Worm (Caenorhabditis elegans) whole organism, late embryonic: ENCODE results near the gene F27D9.7.
"Not testable (repeated sequence)": the region's sequence is repeated elsewhere in the genome, so short reads cannot be mapped to it uniquely, and the experiment has no call there.

ENCODE experiments used
- C08G9.2 ChIP-seq: sonication (generic microtip); optimal IDR thresholded peaks from 2 replicates; lab custom pipeline; 2016; ENCODE audit warnings: mild to moderate bottlenecking, missing genetic modification characterization, moderate library complexity, missing compliant biosample characterization
- K02D7.2 ChIP-seq: sonication (generic microtip); optimal IDR thresholded peaks from 2 replicates; lab custom pipeline; 2017; ENCODE audit warnings: mild to moderate bottlenecking, missing genetic modification characterization, missing compliant biosample characterization
- Y22D7AL.16 ChIP-seq: sonication (generic microtip); optimal IDR thresholded peaks from 2 replicates; lab custom pipeline; 2016; ENCODE audit warnings: missing genetic modification characterization, missing compliant biosample characterization
- ahr-1 ChIP-seq: sonication (generic microtip); optimal IDR thresholded peaks from 2 replicates; lab custom pipeline; 2016; ENCODE audit warnings: missing genetic modification characterization, missing compliant biosample characterization
- ama-1 ChIP-seq: fragments of 150-350 bp; optimal IDR thresholded peaks from 2 replicates; lab custom pipeline; 2014
- ceh-14 ChIP-seq: sonication (generic microtip); optimal IDR thresholded peaks from 2 replicates; lab custom pipeline; 2016; ENCODE audit warnings: missing genotype, missing genetic modification characterization, missing compliant biosample characterization
- ceh-18 ChIP-seq: sonication (generic microtip); optimal IDR thresholded peaks from 2 replicates; lab custom pipeline; 2016; ENCODE audit warnings: missing genetic modification characterization, missing compliant biosample characterization
- ceh-2 ChIP-seq: sonication (generic microtip); optimal IDR thresholded peaks from 2 replicates; lab custom pipeline; 2016; ENCODE audit warnings: missing genotype, missing genetic modification characterization, missing compliant biosample characterization
- ceh-24 ChIP-seq: sonication (generic microtip); optimal IDR thresholded peaks from 2 replicates; lab custom pipeline; 2016; ENCODE audit warnings: mild to moderate bottlenecking, missing genetic modification characterization, missing compliant biosample characterization
- ceh-31 ChIP-seq: sonication (generic microtip); optimal IDR thresholded peaks from 2 replicates; lab custom pipeline; 2016; ENCODE audit warnings: missing genetic modification characterization, missing compliant biosample characterization
- ceh-45 ChIP-seq: fragments of 200-800 bp; sonication (Bioruptor generic); IDR thresholded peaks from 2 replicates; pipeline ENCODE4 v1.3.6; 2022; ENCODE audit warnings: missing genetic modification reagents, missing genetic modification characterization, missing compliant biosample characterization
- ceh-9 ChIP-seq: sonication (generic microtip); optimal IDR thresholded peaks from 2 replicates; lab custom pipeline; 2016; ENCODE audit warnings: mild to moderate bottlenecking, missing genetic modification characterization, inconsistent platforms, missing compliant biosample characterization
- dmd-4 ChIP-seq: sonication (generic microtip); optimal IDR thresholded peaks from 2 replicates; lab custom pipeline; 2016; ENCODE audit warnings: borderline replicate concordance, missing genetic modification characterization, missing compliant biosample characterization
- dve-1 ChIP-seq: sonication (generic microtip); optimal IDR thresholded peaks from 2 replicates; lab custom pipeline; 2017; ENCODE audit warnings: antibody characterized with exemption, mild to moderate bottlenecking, missing genetic modification characterization, missing compliant biosample characterization
- elt-4 ChIP-seq: sonication (generic microtip); optimal IDR thresholded peaks from 2 replicates; lab custom pipeline; 2016; ENCODE audit warnings: missing genetic modification characterization, missing compliant biosample characterization
- ets-4 ChIP-seq: sonication (generic microtip); optimal IDR thresholded peaks from 2 replicates; lab custom pipeline; 2016; ENCODE audit warnings: missing genetic modification characterization, missing compliant biosample characterization
- fax-1 ChIP-seq: sonication (generic microtip); optimal IDR thresholded peaks from 2 replicates; lab custom pipeline; 2016; ENCODE audit warnings: missing genotype, missing genetic modification characterization, missing compliant biosample characterization
- fkh-10 ChIP-seq: fragments of 150-350 bp; optimal IDR thresholded peaks from 2 replicates; lab custom pipeline; 2014; ENCODE audit warnings: missing biosample characterization, missing genetic modification reagents, missing genetic modification characterization
- fkh-6 ChIP-seq: sonication (generic microtip); optimal IDR thresholded peaks from 2 replicates; lab custom pipeline; 2016; ENCODE audit warnings: missing genetic modification characterization, missing compliant biosample characterization
- hlh-13 ChIP-seq: fragments of 200-800 bp; sonication (Bioruptor generic); optimal IDR thresholded peaks from 2 replicates; lab custom pipeline; 2018; ENCODE audit warnings: mild to moderate bottlenecking, missing genetic modification characterization, missing compliant biosample characterization
- hlh-30 ChIP-seq: sonication (generic microtip); optimal IDR thresholded peaks from 2 replicates; lab custom pipeline; 2017; ENCODE audit warnings: antibody characterized with exemption, missing genetic modification characterization, missing compliant biosample characterization; ENCODE audit not compliant: insufficient read depth
- hlh-6 ChIP-seq: sonication (generic microtip); optimal IDR thresholded peaks from 2 replicates; lab custom pipeline; 2016; ENCODE audit warnings: missing genotype, missing genetic modification characterization, missing compliant biosample characterization
- lim-6 ChIP-seq: sonication (generic microtip); optimal IDR thresholded peaks from 2 replicates; lab custom pipeline; 2016; ENCODE audit warnings: missing genetic modification characterization, missing compliant biosample characterization
- mec-3 ChIP-seq: sonication (generic microtip); optimal IDR thresholded peaks from 2 replicates; lab custom pipeline; 2016; ENCODE audit warnings: borderline replicate concordance, missing genetic modification characterization, missing compliant biosample characterization
- nfya-1 ChIP-seq: sonication (generic microtip); optimal IDR thresholded peaks from 2 replicates; lab custom pipeline; 2017; ENCODE audit warnings: missing genetic modification characterization, mild to moderate bottlenecking, missing compliant biosample characterization, antibody characterized with exemption, moderate library complexity
- nhr-11 ChIP-seq: fragments of 150-350 bp; optimal IDR thresholded peaks from 2 replicates; lab custom pipeline; 2014; ENCODE audit warnings: missing biosample characterization, missing genetic modification characterization
- nhr-232 ChIP-seq: sonication (generic microtip); optimal IDR thresholded peaks from 2 replicates; lab custom pipeline; 2016; ENCODE audit warnings: missing genetic modification characterization, missing compliant biosample characterization
- npax-4 ChIP-seq: sonication (generic microtip); optimal IDR thresholded peaks from 2 replicates; lab custom pipeline; 2016; ENCODE audit warnings: missing genetic modification characterization, missing compliant biosample characterization
- pag-3 ChIP-seq: sonication (generic microtip); optimal IDR thresholded peaks from 2 replicates; lab custom pipeline; 2016; ENCODE audit warnings: missing compliant biosample characterization, missing genetic modification characterization, borderline replicate concordance
- pha-2 ChIP-seq: sonication (generic microtip); optimal IDR thresholded peaks from 2 replicates; lab custom pipeline; 2017; ENCODE audit warnings: mild to moderate bottlenecking, missing genetic modification characterization, missing compliant biosample characterization
- pha-4 ChIP-seq: fragments of 150-350 bp; optimal IDR thresholded peaks from 2 replicates; lab custom pipeline; 2018; ENCODE audit warnings: missing biosample characterization, missing genetic modification reagents, missing genetic modification characterization
- rnt-1 ChIP-seq: sonication (generic microtip); optimal IDR thresholded peaks from 2 replicates; lab custom pipeline; 2016; ENCODE audit warnings: missing genetic modification characterization, missing compliant biosample characterization
- sdc-2 ChIP-seq: sonication (generic microtip); optimal IDR thresholded peaks from 2 replicates; lab custom pipeline; 2016; ENCODE audit warnings: missing genotype, missing genetic modification characterization, missing compliant biosample characterization
- syd-9 ChIP-seq: sonication (generic microtip); optimal IDR thresholded peaks from 2 replicates; lab custom pipeline; 2016; ENCODE audit warnings: mild to moderate bottlenecking, missing genetic modification characterization, moderate library complexity, missing compliant biosample characterization
- tbx-2 ChIP-seq: sonication (generic microtip); optimal IDR thresholded peaks from 2 replicates; lab custom pipeline; 2016; ENCODE audit warnings: missing genetic modification characterization, missing compliant biosample characterization
- tbx-7 ChIP-seq: sonication (generic microtip); optimal IDR thresholded peaks from 2 replicates; lab custom pipeline; 2016; ENCODE audit warnings: missing genotype, missing genetic modification characterization, missing compliant biosample characterization
- unc-42 ChIP-seq: sonication (generic microtip); optimal IDR thresholded peaks from 2 replicates; lab custom pipeline; 2016; ENCODE audit warnings: missing genotype, missing genetic modification characterization, missing compliant biosample characterization
- unc-55 ChIP-seq: sonication (generic microtip); optimal IDR thresholded peaks from 2 replicates; lab custom pipeline; 2017; ENCODE audit warnings: missing biosample characterization, missing genetic modification reagents, missing genetic modification characterization
- ztf-16 ChIP-seq: sonication (generic microtip); optimal IDR thresholded peaks from 2 replicates; lab custom pipeline; 2017; ENCODE audit warnings: missing genetic modification characterization, missing compliant biosample characterization

The F27D9.7 gene

ce11 chrX:7672693-7673092 is 2.1 kb upstream of the F27D9.7 start, which contains the start of gene F27D9.2:
Gene F27D9.2, plus strand, starts transcription at chrX:7672993.
- TF ChIP-seq ceh-24 (tag; lab: Kevin White, UChicago) (no peak), dve-1 (no peak), dmd-4 (tag; lab: Kevin White, UChicago) (no peak), pha-4 (tag; lab: Kevin White, UChicago) (no peak), fax-1 (tag; lab: Kevin White, UChicago) (no peak), rnt-1 (tag; lab: Kevin White, UChicago) (no peak), ceh-14 (tag; lab: Kevin White, UChicago) (no peak)

DNA sequence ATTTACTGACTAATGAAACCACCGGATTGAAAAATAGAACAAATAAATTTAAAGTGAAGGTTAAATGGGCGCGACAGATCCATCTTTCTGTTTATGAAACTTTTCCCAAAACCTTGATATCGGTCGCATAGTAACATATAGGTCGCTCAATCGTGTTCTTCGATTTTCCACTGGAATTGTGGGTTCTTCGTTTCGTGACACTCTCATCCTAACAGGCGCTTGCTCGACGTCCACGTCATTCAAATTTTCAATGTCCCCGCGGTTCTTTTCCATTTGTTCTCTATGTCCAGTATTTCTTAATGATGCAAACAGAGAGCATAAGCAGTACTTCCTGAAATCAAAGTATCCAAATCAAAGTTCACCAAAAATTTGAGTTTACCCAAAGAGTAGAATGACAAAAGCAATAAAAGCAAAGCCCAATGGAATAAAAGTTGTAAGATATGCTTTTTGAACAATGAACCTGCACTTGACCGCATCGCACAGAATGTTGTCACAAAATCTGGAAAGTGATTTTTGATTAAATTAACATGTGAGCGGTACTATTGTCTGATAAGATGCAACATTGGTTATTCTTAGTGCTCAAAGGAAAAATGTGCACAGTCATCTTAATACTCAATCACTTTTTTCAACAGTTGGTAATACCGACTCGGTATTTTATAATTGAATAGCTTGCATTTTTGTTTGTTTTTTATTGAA is 3.0 kb downstream of the F27D9.7 start, which contains the start of gene F27D9.13:
TSS of gene F27D9.13 (minus strand) at position 51 of the 696 bp plus-strand sequence.
- TF ChIP-seq ets-4 (no peak), fkh-10 (no peak), ceh-2 (tag; lab: Kevin White, UChicago) (no peak), npax-4 (no peak), hlh-13 (GFP tag; lab: Kevin White, UChicago) (no peak), pha-2 (tag; lab: Kevin White, UChicago) (no peak), Y22D7AL.16 (tag; lab: Kevin White, UChicago) (no peak), ceh-45 (GFP tag; lab: Robert Waterston, UW) (no peak), syd-9 (tag; lab: Kevin White, UChicago) (no peak), ceh-14 (tag; lab: Kevin White, UChicago) (no peak), elt-4 (tag; lab: Kevin White, UChicago) (no peak), unc-55 (GFP tag; lab: Kevin White, UChicago) (no peak)

ce11 chrX:7665401-7665800 is 5.2 kb downstream of the F27D9.7 start:
- TF ChIP-seq fax-1 (tag; lab: Kevin White, UChicago) (no peak), unc-42 (tag; lab: Kevin White, UChicago) (no peak), rnt-1 (tag; lab: Kevin White, UChicago) (no peak), ceh-31 (tag; lab: Kevin White, UChicago) (no peak), lim-6 (no peak), hlh-6 (no peak)

DNA sequence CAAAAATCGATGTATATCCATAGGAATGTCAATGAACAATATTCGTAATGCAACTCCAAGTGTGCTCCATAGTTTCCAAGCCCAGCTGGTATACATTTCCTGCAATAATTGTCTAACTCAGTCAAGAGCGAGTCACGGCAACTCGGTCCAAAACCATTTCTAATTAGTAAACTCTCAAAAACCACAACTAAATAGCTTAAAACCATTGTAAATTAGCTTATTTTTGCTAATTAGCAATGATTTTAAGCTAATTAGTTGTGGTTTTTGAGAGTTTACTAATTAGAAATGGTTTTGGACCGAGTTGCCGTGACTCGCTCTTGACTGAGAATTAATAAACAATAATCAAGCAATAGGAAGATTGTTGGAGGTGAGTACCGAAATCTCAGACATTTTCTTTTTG is 5.7 kb downstream of the F27D9.7 start, which contains the start of gene dhs-29:
TSS of gene dhs-29 (minus strand) at position 101 of the 400 bp plus-strand sequence.
- TF ChIP-seq tbx-7; dve-1; elt-4 (tag; lab: Kevin White, UChicago): not testable (repeated sequence)
- TF ChIP-seq, all 69 proteins: peak for 0; not testable (repeated sequence) for 69

DNA sequence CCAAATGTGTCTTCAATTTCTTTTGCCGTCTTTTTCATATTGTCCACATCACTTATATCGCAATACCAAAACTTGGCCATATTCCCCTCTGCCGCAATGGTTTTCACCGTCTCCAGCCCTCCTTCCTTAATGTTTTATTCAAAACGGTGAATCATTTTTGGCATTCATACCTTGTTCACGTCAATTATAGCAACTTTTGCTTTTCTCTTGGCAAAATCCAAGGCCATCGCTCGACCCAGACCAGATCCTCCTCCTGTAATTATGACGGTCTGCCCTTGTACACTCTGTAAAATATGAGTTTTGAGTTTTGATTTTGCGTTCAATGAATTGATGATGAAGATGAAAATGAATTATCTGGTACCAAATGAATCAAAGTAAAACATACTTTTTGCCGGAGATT is 6.1 kb downstream of the F27D9.7 start:
- TF ChIP-seq C08G9.2 (tag; lab: Kevin White, UChicago) = no peak
- TF ChIP-seq ets-4 = no peak
- no peak for TF ChIP-seq pha-2 (tag; lab: Kevin White, UChicago)
- no peak for TF ChIP-seq lim-6
- no peak for TF ChIP-seq pha-4 (tag; lab: Kevin White, UChicago)
- TF ChIP-seq mec-3 (tag; lab: Kevin White, UChicago) = no peak
- no peak for TF ChIP-seq fkh-10
- TF ChIP-seq elt-4 (tag; lab: Kevin White, UChicago) = no peak
- no peak for TF ChIP-seq nhr-11 (tag; lab: Kevin White, UChicago)
- no peak for TF ChIP-seq nfya-1 (tag; lab: Kevin White, UChicago)
- TF ChIP-seq ceh-45 (GFP tag; lab: Robert Waterston, UW) = no peak
- TF ChIP-seq npax-4 = no peak
- no peak for TF ChIP-seq K02D7.2 (tag; lab: Kevin White, UChicago)
- no peak for TF ChIP-seq dve-1

DNA sequence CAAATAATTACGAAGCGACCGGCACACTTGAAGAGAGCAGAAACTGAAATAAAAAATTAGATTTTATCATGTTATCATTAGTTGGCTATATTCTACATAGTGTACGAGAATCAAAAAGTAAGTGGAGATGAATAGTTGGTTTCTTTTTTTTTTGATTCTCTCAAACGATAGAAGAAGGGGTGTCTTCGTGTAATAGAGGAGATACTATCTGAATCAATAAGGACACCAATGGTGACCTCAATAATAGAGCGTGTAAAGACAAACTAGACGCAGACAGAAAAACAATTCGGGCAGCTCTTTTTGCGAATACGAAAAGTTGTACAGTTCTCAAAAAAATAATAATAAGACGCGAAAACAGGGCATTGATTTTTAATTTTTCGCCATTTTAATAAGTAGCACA is 8.0 kb downstream of the F27D9.7 start:
- no peak for TF ChIP-seq ceh-18 (tag; lab: Kevin White, UChicago)
- TF ChIP-seq sdc-2 (tag; lab: Kevin White, UChicago) = no peak
- TF ChIP-seq ceh-31 (tag; lab: Kevin White, UChicago) = no peak
- TF ChIP-seq ahr-1 (tag; lab: Kevin White, UChicago) = no peak
- TF ChIP-seq ceh-9 = no peak
- no peak for TF ChIP-seq fkh-6 (tag; lab: Kevin White, UChicago)
- no peak for TF ChIP-seq nhr-232 (tag; lab: Kevin White, UChicago)
- no peak for TF ChIP-seq tbx-2 (tag; lab: Kevin White, UChicago)
- TF ChIP-seq ama-1 (lab: Kevin White, UChicago) = no peak
- TF ChIP-seq ztf-16 (tag; lab: Kevin White, UChicago) = no peak
- TF ChIP-seq hlh-30 (tag; lab: Kevin White, UChicago) = no peak
- no peak for TF ChIP-seq pag-3 (tag; lab: Kevin White, UChicago)
